Worm (Caenorhabditis elegans) whole organism, mixed stage, embryonic: Measurements from ENCODE around the gene F22B8.3.

Experiments
- elt-1 ChIP-seq: sonication (generic microtip); optimal IDR thresholded peaks from 2 replicates; lab custom pipeline; 2017; ENCODE audit warnings: missing genetic modification characterization, mild to moderate bottlenecking, missing compliant biosample characterization, antibody characterized with exemption, moderate library complexity, borderline replicate concordance; ENCODE audit not compliant: insufficient read depth
- nhr-12 ChIP-seq: fragments of 150-350 bp; optimal IDR thresholded peaks from 2 replicates; lab custom pipeline; 2014; ENCODE audit warnings: missing biosample characterization, missing genetic modification characterization
- pha-4 ChIP-seq: fragments of 150-350 bp; optimal IDR thresholded peaks from 2 replicates; lab custom pipeline; 2018; ENCODE audit warnings: missing biosample characterization, missing genetic modification reagents, missing genetic modification characterization

DNA sequence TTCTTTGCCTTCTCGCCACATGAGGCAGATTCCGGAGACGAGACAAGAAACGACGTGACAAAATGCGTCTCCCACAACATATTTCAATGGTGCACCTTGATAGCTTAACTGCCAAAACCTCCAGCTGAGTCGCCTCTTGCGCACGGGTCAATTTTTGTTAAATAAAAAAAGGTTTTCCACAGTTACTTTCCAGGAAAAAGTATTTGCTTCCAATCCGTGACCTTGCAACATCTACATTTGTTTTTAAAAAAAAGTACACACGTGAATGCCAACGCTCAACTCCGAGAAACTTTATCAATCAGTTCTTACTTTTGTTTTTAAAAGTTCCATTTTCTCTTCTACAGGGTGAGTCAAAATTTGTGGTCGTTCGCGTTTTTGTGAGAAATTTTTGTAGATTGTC is 3.5 kb downstream of the F22B8.3 start, which contains the start of gene F22B8.7:
- TF ChIP-seq elt-1 (tag; lab: Kevin White, UChicago) (no peak), pha-4 (tag; lab: Kevin White, UChicago) (no peak), nhr-12 (no peak)
